Fruit fly (Drosophila melanogaster) whole organism, embryonic: ENCODE measurements around the gene dpr2.
A peak's percentile ranks its signal among the peaks of the same experiment; 100 is the strongest.

Experiments used
- Atf6 ChIP-seq: fragments of 200-800 bp; sonication (Bioruptor generic); IDR thresholded peaks from 2 replicates; pipeline ENCODE4 v1.3.6; 2022; ENCODE audit warnings: missing biosample characterization, missing genetic modification characterization
- Bgb ChIP-seq: fragments of 200-800 bp; sonication (Bioruptor generic); IDR thresholded peaks from 2 replicates; pipeline ENCODE4 v1.3.6; 2022; ENCODE audit warnings: missing biosample characterization, missing genetic modification characterization; ENCODE audit not compliant: partially characterized antibody
- Blimp-1 ChIP-seq: fragments of 200-800 bp; sonication (Bioruptor generic); optimal IDR thresholded peaks from 3 replicates; lab custom pipeline; 2018; ENCODE audit warnings: missing biosample characterization, missing genetic modification characterization, mild to moderate bottlenecking, moderate library complexity, missing genetic modification reagents
- CG12219 ChIP-seq: fragments of 200-800 bp; sonication (Bioruptor generic); optimal IDR thresholded peaks from 3 replicates; lab custom pipeline; 2018; ENCODE audit warnings: missing biosample characterization, mild to moderate bottlenecking, missing genetic modification characterization
- CG14050 ChIP-seq: fragments of 200-800 bp; sonication (Bioruptor generic); IDR thresholded peaks from 3 replicates; pipeline ENCODE4 v1.3.6; 2022; ENCODE audit warnings: missing biosample characterization, missing genetic modification characterization
- CG1603 ChIP-seq: fragments of 200-800 bp; sonication (Bioruptor generic); optimal IDR thresholded peaks from 2 replicates; lab custom pipeline; 2019; ENCODE audit warnings: missing biosample characterization, mild to moderate bottlenecking, missing genetic modification characterization, moderate library complexity
- CG17568 ChIP-seq: fragments of 200-800 bp; sonication (Bioruptor generic); optimal IDR thresholded peaks from 2 replicates; lab custom pipeline; 2018; ENCODE audit warnings: missing biosample characterization, mild to moderate bottlenecking, missing genetic modification characterization, moderate library complexity
- CG17829 ChIP-seq: fragments of 200-800 bp; optimal IDR thresholded peaks from 2 replicates; lab custom pipeline; 2019; ENCODE audit warnings: missing biosample characterization, mild to moderate bottlenecking, missing genetic modification characterization, moderate library complexity
- CG2120 ChIP-seq: fragments of 200-800 bp; sonication (Bioruptor generic); optimal IDR thresholded peaks from 3 replicates; lab custom pipeline; 2016; ENCODE audit warnings: missing biosample characterization, missing genetic modification characterization
- CG31365 ChIP-seq: fragments of 200-800 bp; sonication (Bioruptor generic); optimal IDR thresholded peaks from 2 replicates; lab custom pipeline; 2018; ENCODE audit warnings: missing biosample characterization, mild to moderate bottlenecking, missing genetic modification characterization
- CG32772 ChIP-seq: fragments of 200-800 bp; sonication (Bioruptor generic); IDR thresholded peaks from 2 replicates; pipeline ENCODE4 v1.3.6; 2022; ENCODE audit warnings: missing biosample characterization, missing genetic modification characterization
- CG3281 ChIP-seq: fragments of 200-800 bp; sonication (Bioruptor generic); optimal IDR thresholded peaks from 3 replicates; lab custom pipeline; 2017; ENCODE audit warnings: missing biosample characterization, mild to moderate bottlenecking, missing genetic modification characterization
- CG34376 ChIP-seq: fragments of 200-800 bp; sonication (Bioruptor generic); optimal IDR thresholded peaks from 2 replicates; lab custom pipeline; 2018; ENCODE audit warnings: missing biosample characterization, mild to moderate bottlenecking, missing genetic modification characterization
- CG4328 ChIP-seq: fragments of 200-800 bp; sonication (Bioruptor generic); optimal IDR thresholded peaks from 3 replicates; lab custom pipeline; 2017; ENCODE audit warnings: missing biosample characterization, missing genetic modification reagents, missing genetic modification characterization
- CG4424 ChIP-seq: fragments of 200-800 bp; sonication (Bioruptor generic); optimal IDR thresholded peaks from 3 replicates; lab custom pipeline; 2016; ENCODE audit warnings: missing biosample characterization, missing genetic modification characterization
- CG4707 ChIP-seq: fragments of 200-800 bp; sonication (Bioruptor generic); optimal IDR thresholded peaks from 2 replicates; lab custom pipeline; 2018; ENCODE audit warnings: missing biosample characterization, mild to moderate bottlenecking, missing genetic modification characterization, moderate library complexity
- CG5245 ChIP-seq: fragments of 200-800 bp; sonication (Bioruptor generic); optimal IDR thresholded peaks from 3 replicates; lab custom pipeline; 2016; ENCODE audit warnings: missing biosample characterization, missing genetic modification characterization
- CG6683 ChIP-seq: fragments of 200-800 bp; sonication (Bioruptor generic); optimal IDR thresholded peaks from 2 replicates; lab custom pipeline; 2017; ENCODE audit warnings: missing biosample characterization, mild to moderate bottlenecking, missing genetic modification characterization, missing genetic modification reagents
- CG6689 ChIP-seq: fragments of 200-800 bp; sonication (Bioruptor generic); IDR thresholded peaks from 2 replicates; pipeline ENCODE4 v1.3.6; 2022; ENCODE audit warnings: missing biosample characterization, missing genetic modification characterization
- CG8359 ChIP-seq: fragments of 200-800 bp; sonication (Bioruptor generic); optimal IDR thresholded peaks from 2 replicates; lab custom pipeline; 2017; ENCODE audit warnings: missing biosample characterization, mild to moderate bottlenecking, missing genetic modification characterization, borderline replicate concordance
- CG8478 ChIP-seq: fragments of >200 bp; optimal IDR thresholded peaks from 2 replicates; lab custom pipeline; 2018
- CG9215 ChIP-seq: fragments of 200-800 bp; sonication (Bioruptor generic); IDR thresholded peaks from 2 replicates; pipeline ENCODE4 v1.3.6; 2022; ENCODE audit warnings: missing biosample characterization, missing genetic modification characterization
- Drgx ChIP-seq: fragments of 200-800 bp; sonication (Bioruptor generic); IDR thresholded peaks from 2 replicates; pipeline ENCODE4 v1.3.6; 2022; ENCODE audit warnings: missing biosample characterization, missing genetic modification characterization
- Hr78 ChIP-seq, 2 experiments: fragments of 200-800 bp in 1 of 2; fragments of >200 bp in 1 of 2; sonication (Bioruptor generic) in 1 of 2; optimal IDR thresholded peaks; 2 replicates each; lab custom pipeline; 2017 to 2019; ENCODE audit warnings: missing biosample characterization in 2 of 2, missing genetic modification characterization in 2 of 2, mild to moderate bottlenecking in 1 of 2, moderate library complexity in 1 of 2
- NFAT ChIP-seq: fragments of 200-800 bp; sonication (Bioruptor generic); IDR thresholded peaks from 2 replicates; pipeline ENCODE4 v1.3.6; 2022; ENCODE audit warnings: missing biosample characterization, missing genetic modification characterization
- Sox102F ChIP-seq: fragments of 200-800 bp; sonication (Bioruptor generic); optimal IDR thresholded peaks from 2 replicates; lab custom pipeline; 2018; ENCODE audit warnings: missing biosample characterization, mild to moderate bottlenecking, missing genetic modification characterization, moderate library complexity
- Vsx1 ChIP-seq: fragments of 200-800 bp; sonication (Bioruptor generic); optimal IDR thresholded peaks from 2 replicates; lab custom pipeline; 2017; ENCODE audit warnings: missing biosample characterization, mild to moderate bottlenecking, missing genetic modification characterization, missing genetic modification reagents
- bcd ChIP-seq: fragments of 200-800 bp; sonication (Bioruptor generic); optimal IDR thresholded peaks from 2 replicates; lab custom pipeline; 2017; ENCODE audit warnings: missing biosample characterization, mild to moderate bottlenecking, missing genetic modification characterization
- br ChIP-seq: fragments of >200 bp; optimal IDR thresholded peaks from 2 replicates; lab custom pipeline; 2017
- cato ChIP-seq: fragments of 200-800 bp; sonication (Bioruptor generic); optimal IDR thresholded peaks from 2 replicates; lab custom pipeline; 2016; ENCODE audit warnings: missing biosample characterization, missing genetic modification characterization, borderline replicate concordance
- chinmo ChIP-seq: fragments of 200-800 bp; sonication (Bioruptor generic); IDR thresholded peaks from 4 replicates; pipeline ENCODE4 v1.3.6; 2022; ENCODE audit warnings: missing biosample characterization, missing genetic modification characterization; ENCODE audit not compliant: partially characterized antibody
- chm ChIP-seq: fragments of 200-800 bp; sonication (Bioruptor generic); IDR thresholded peaks from 2 replicates; pipeline ENCODE4 v1.3.6; 2022; ENCODE audit warnings: missing biosample characterization, missing genetic modification characterization
- da ChIP-seq: fragments of 200-800 bp; sonication (Bioruptor generic); optimal IDR thresholded peaks from 2 replicates; lab custom pipeline; 2016; ENCODE audit warnings: missing biosample characterization, missing genetic modification characterization
- danr ChIP-seq: fragments of 200-800 bp; sonication (Bioruptor generic); IDR thresholded peaks from 2 replicates; pipeline ENCODE4 v1.3.6; 2022; ENCODE audit warnings: missing biosample characterization, missing genetic modification characterization
- eve ChIP-seq, 2 experiments: fragments of >200 bp; optimal IDR thresholded peaks; 2 replicates each; lab custom pipeline; 2017; ENCODE audit warnings: missing biosample characterization in 2 of 2, missing genetic modification characterization in 2 of 2
- gcm2 ChIP-seq: fragments of 200-800 bp; sonication (Bioruptor generic); optimal IDR thresholded peaks from 2 replicates; lab custom pipeline; 2016; ENCODE audit warnings: missing biosample characterization, missing genetic modification characterization
- gem ChIP-seq: fragments of 200-800 bp; sonication (Bioruptor generic); optimal IDR thresholded peaks from 2 replicates; lab custom pipeline; 2019; ENCODE audit warnings: missing biosample characterization, mild to moderate bottlenecking, missing genetic modification characterization, moderate library complexity
- grau ChIP-seq: fragments of 200-800 bp; optimal IDR thresholded peaks from 3 replicates; lab custom pipeline; 2019; ENCODE audit warnings: missing biosample characterization, mild to moderate bottlenecking, missing genetic modification characterization, moderate library complexity
- gt ChIP-seq: fragments of 200-800 bp; sonication (Bioruptor generic); IDR thresholded peaks from 2 replicates; pipeline ENCODE4 v1.3.6; 2022; ENCODE audit warnings: missing biosample characterization, missing genetic modification characterization
- hth ChIP-seq: fragments of >200 bp; optimal IDR thresholded peaks from 2 replicates; lab custom pipeline; 2017; ENCODE audit warnings: inconsistent platforms
- kni ChIP-seq: fragments of 200-800 bp; sonication (Bioruptor generic); optimal IDR thresholded peaks from 3 replicates; lab custom pipeline; 2017; ENCODE audit warnings: mild to moderate bottlenecking, missing biosample characterization, missing genetic modification reagents, missing genetic modification characterization
- lmd ChIP-seq: fragments of 200-800 bp; sonication (Bioruptor generic); IDR thresholded peaks from 2 replicates; pipeline ENCODE4 v1.3.6; 2022; ENCODE audit warnings: missing biosample characterization, missing genetic modification characterization
- lola ChIP-seq, 3 experiments: fragments of >200 bp in 2 of 3; fragments of 200-800 bp in 1 of 3; sonication (Bioruptor generic) in 1 of 3; optimal IDR thresholded peaks; 2 replicates each; lab custom pipeline; 2017 to 2019; ENCODE audit warnings: missing biosample characterization in 3 of 3, missing genetic modification characterization in 3 of 3, mild to moderate bottlenecking in 1 of 3, moderate library complexity in 1 of 3
- psq ChIP-seq: fragments of 200-800 bp; sonication (Bioruptor generic); optimal IDR thresholded peaks from 2 replicates; lab custom pipeline; 2017; ENCODE audit warnings: missing biosample characterization, missing genetic modification characterization
- rib ChIP-seq: fragments of 200-800 bp; sonication (Bioruptor generic); IDR thresholded peaks from 2 replicates; pipeline ENCODE4 v1.3.6; 2022; ENCODE audit warnings: missing biosample characterization, missing genetic modification characterization
- seq ChIP-seq: fragments of 200-800 bp; sonication (Bioruptor generic); IDR thresholded peaks from 2 replicates; pipeline ENCODE4 v1.3.6; 2022; ENCODE audit warnings: missing biosample characterization, missing genetic modification characterization
- ssp ChIP-seq: fragments of 200-800 bp; sonication (Bioruptor generic); IDR thresholded peaks from 2 replicates; pipeline ENCODE4 v1.3.6; 2022; ENCODE audit warnings: missing biosample characterization, missing genetic modification characterization
- trem ChIP-seq: fragments of 200-800 bp; optimal IDR thresholded peaks from 3 replicates; lab custom pipeline; 2019; ENCODE audit warnings: missing biosample characterization, mild to moderate bottlenecking, missing genetic modification characterization, moderate library complexity
- zen2 ChIP-seq: fragments of 200-800 bp; sonication (Bioruptor generic); IDR thresholded peaks from 3 replicates; pipeline ENCODE4 v1.3.6; 2022; ENCODE audit warnings: missing biosample characterization, missing genetic modification characterization; ENCODE audit not compliant: partially characterized antibody
- zfh2 ChIP-seq: fragments of 200-800 bp; sonication (Bioruptor generic); optimal IDR thresholded peaks from 2 replicates; lab custom pipeline; 2016; ENCODE audit warnings: missing biosample characterization, missing genetic modification characterization

Gene dpr2

dm6 chr2L:11003925-11004673, 40.1 kb upstream of the dpr2 start, which contains the start of gene RpL9 (continued):
- TF ChIP-seq CG34376 (GFP tag; lab: Kevin White, UChicago) (peak; percentile 92), rib (GFP tag; lab: Robert Waterston, UW) (peak; percentile 43; the same call in 1 of the 2 replicates), CG3281 (GFP tag; lab: Kevin White, UChicago) (peak; percentile 88), CG32772 (GFP tag; lab: Robert Waterston, UW) (no peak), chm (no peak), CG6683 (GFP tag; lab: Kevin White, UChicago) (peak; percentile 43), CG4707 (GFP tag; lab: Kevin White, UChicago) (peak; percentile 85), grau (tag; lab: Kevin White, UChicago) (no peak), gt (no peak), CG8478 (lab: Kevin White, UChicago) (no peak), CG14050 (GFP tag; lab: Robert Waterston, UW) (no peak; the same call in 1 of the 3 replicates), gcm2 (peak; percentile 1), CG12219 (GFP tag; lab: Kevin White, UChicago) (peak; percentile 84), kni (GFP tag; lab: Kevin White, UChicago) (no peak), psq (GFP tag; lab: Kevin White, UChicago) (peak; percentile 32), ssp (GFP tag; lab: Robert Waterston, UW) (no peak), Sox102F (GFP tag; lab: Kevin White, UChicago) (no peak), seq (GFP tag; lab: Robert Waterston, UW) (peak; percentile 57; the same call in 1 of the 2 replicates), br (no peak), CG5245 (GFP tag; lab: Kevin White, UChicago) (peak; percentile 20), Drgx (GFP tag; lab: Robert Waterston, UW) (no peak), Vsx1 (peak; percentile 73), CG31365 (tag; lab: Kevin White, UChicago) (peak; percentile 80), Atf6 (GFP tag; lab: Robert Waterston, UW) (peak; percentile 73), eve (GFP tag; optimal IDR thresholded peaks at IDR 0.05; lab: Kevin White, UChicago) (no peak), CG17568 (GFP tag; lab: Kevin White, UChicago) (peak; percentile 93), zen2 (GFP tag; lab: Robert Waterston, UW) (no peak), zfh2 (GFP tag; lab: Kevin White, UChicago) (no peak), CG1603 (peak; percentile 75), lmd (no peak), hth (lab: Kevin White, UChicago) (no peak), CG17829 (tag; lab: Kevin White, UChicago) (peak; percentile 58), gem (tag; lab: Kevin White, UChicago) (no peak), CG8359 (GFP tag; lab: Kevin White, UChicago) (peak; percentile 63), CG6689 (GFP tag; lab: Robert Waterston, UW) (no peak; the same call in 1 of the 2 replicates), trem (peak; percentile 39), bcd (peak; percentile 85), lola (GFP tag; optimal IDR thresholded peaks at IDR 0.05; lab: Kevin White, UChicago) (peak in 1 of 3 experiments; percentile 7), Bgb (peak; percentile 17; the same call in 1 of the 2 replicates), Hr78 (GFP tag; optimal IDR thresholded peaks at IDR 0.05; lab: Kevin White, UChicago) (no peak), CG9215 (GFP tag; lab: Robert Waterston, UW) (no peak), danr (GFP tag; lab: Robert Waterston, UW) (no peak), CG4328 (GFP tag; lab: Kevin White, UChicago) (peak; percentile 83), chinmo (GFP tag; lab: Robert Waterston, UW) (no peak), cato (no peak), Blimp-1 (GFP tag; lab: Kevin White, UChicago) (no peak), NFAT (GFP tag; lab: Robert Waterston, UW) (no peak; the same call in 1 of the 2 replicates), da (GFP tag; lab: Kevin White, UChicago) (peak; percentile 30), CG4424 (GFP tag; lab: Kevin White, UChicago) (peak; percentile 54), CG2120 (GFP tag; lab: Kevin White, UChicago) (peak; percentile 3)
